Worm (Caenorhabditis elegans) whole organism, L4/young adult: ENCODE measurements around the gene cha-1.
"Not testable (repeated sequence)": the region's sequence is repeated elsewhere in the genome, so short reads cannot be mapped to it uniquely, and the experiment has no call there.

Source experiments
- W03F9.2 ChIP-seq: fragments of 150-350 bp; optimal IDR thresholded peaks from 2 replicates; lab custom pipeline; 2014; ENCODE audit warnings: missing biosample characterization, missing genetic modification characterization
- dao-5 ChIP-seq: sonication (generic microtip); optimal IDR thresholded peaks from 2 replicates; lab custom pipeline; 2016; ENCODE audit warnings: missing genotype, missing genetic modification characterization, moderate library complexity, missing compliant biosample characterization
- him-1 ChIP-seq: sonication (generic microtip); optimal IDR thresholded peaks from 2 replicates; lab custom pipeline; 2016; ENCODE audit warnings: missing genotype, missing genetic modification reagents, missing genetic modification characterization, missing compliant biosample characterization

ce11 chrIV:3582806-3583205, 41.7 kb downstream of the cha-1 start, which contains the start of gene blos-7:
- not testable (repeated sequence) for TF ChIP-seq dao-5, him-1, W03F9.2 (tag; lab: Kevin White, UChicago)
